Worm (Caenorhabditis elegans) whole organism, mixed stage, embryonic: ENCODE measurements around the gene C03A3.9.

Experiments
- elt-3 ChIP-seq: fragments of 150-350 bp; optimal IDR thresholded peaks from 2 replicates; lab custom pipeline; 2014; ENCODE audit warnings: missing biosample characterization, missing genetic modification characterization
- hlh-1 ChIP-seq: fragments of 150-350 bp; optimal IDR thresholded peaks from 2 replicates; lab custom pipeline; 2014; ENCODE audit warnings: missing biosample characterization, missing genetic modification reagents, missing genetic modification characterization
- mep-1 ChIP-seq: fragments of 150-350 bp; optimal IDR thresholded peaks from 2 replicates; lab custom pipeline; 2017; ENCODE audit warnings: missing biosample characterization, missing genetic modification reagents, missing genetic modification characterization, inconsistent platforms
- nhr-12 ChIP-seq: fragments of 150-350 bp; optimal IDR thresholded peaks from 2 replicates; lab custom pipeline; 2014; ENCODE audit warnings: missing biosample characterization, missing genetic modification characterization
- sptf-1 ChIP-seq: sonication (generic microtip); optimal IDR thresholded peaks from 2 replicates; lab custom pipeline; 2017; ENCODE audit warnings: mild to moderate bottlenecking, missing genetic modification characterization, moderate library complexity, missing compliant biosample characterization
- ztf-11 ChIP-seq: fragments of 150-350 bp; optimal IDR thresholded peaks from 2 replicates; lab custom pipeline; 2014; ENCODE audit warnings: missing biosample characterization, missing genetic modification characterization

DNA sequence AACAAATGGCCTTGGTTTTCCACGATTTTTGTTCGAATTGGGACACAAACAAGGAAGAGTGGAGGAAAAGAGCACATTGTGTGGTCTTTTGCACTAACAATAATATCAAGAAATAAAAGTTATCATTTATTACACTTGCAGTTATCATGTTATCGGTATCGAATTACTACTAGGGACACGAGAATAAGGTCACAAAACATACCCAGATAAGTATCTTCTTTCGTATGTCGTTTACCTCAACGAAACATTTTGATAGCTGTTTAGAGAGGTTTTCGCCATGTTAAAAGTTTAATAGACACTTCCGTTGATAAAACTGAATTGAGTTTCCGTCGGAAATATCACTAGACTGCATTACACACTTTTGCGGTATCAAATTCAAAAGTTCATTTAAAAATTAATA lies 15.8 kb upstream of the C03A3.9 start:
- no peak for TF ChIP-seq sptf-1 (tag; lab: Kevin White, UChicago)
- TF ChIP-seq mep-1 = no peak
- TF ChIP-seq hlh-1 (tag; lab: Kevin White, UChicago) = no peak
- no peak for TF ChIP-seq nhr-12 (tag; lab: Kevin White, UChicago)
- TF ChIP-seq ztf-11 = no peak
- TF ChIP-seq elt-3 (tag; lab: Kevin White, UChicago) = no peak
